Worm (Caenorhabditis elegans): Measurements from ENCODE around the gene F39F10.4.

F39F10.4 gene

ce11 chrX:16903619-16904018, at the start of gene F39F10.4:
Gene F39F10.4 (minus strand): TSS chrX:16903719.
- no peak for TF ChIP-seq cey-2 (tag; optimal IDR thresholded peaks at IDR 0.05; ENCODE audit: borderline replicate concordance, insufficient read depth)
- 0 out of 4 replicates have a peak, but pooled peaks of 1 of the 2 experiments have one; percentile 31 for TF ChIP-seq madf-5 (GFP tag; IDR thresholded peaks at IDR 0.05)
- TF ChIP-seq nhr-76 (tag; optimal IDR thresholded peaks at IDR 0.05) = no peak
- no peak for TF ChIP-seq unc-130 (GFP tag; optimal IDR thresholded peaks at IDR 0.05)
- TF ChIP-seq hmg-1.1 (GFP tag; IDR thresholded peaks at IDR 0.05) = no peak

- TF ChIP-seq nhr-28 (tag; optimal IDR thresholded peaks at IDR 0.05) (no peak), F49E8.2 (tag; optimal IDR thresholded peaks at IDR 0.05; ENCODE audit: borderline replicate concordance) (no peak), mxl-2 (GFP tag; conservative IDR thresholded peaks at IDR 0.05) (no peak), dve-1 (tag; optimal IDR thresholded peaks at IDR 0.05; ENCODE audit: insufficient read depth) (no peak), F26F4.8 (GFP tag; conservative IDR thresholded peaks at IDR 0.05) (no peak), spr-3 (GFP tag; optimal IDR thresholded peaks at IDR 0.05) (no peak), lin-13 (GFP tag; optimal IDR thresholded peaks at IDR 0.05) (no peak), zfp-3 (GFP tag; conservative IDR thresholded peaks at IDR 0.05) (no peak), T20F7.1 (GFP tag; optimal IDR thresholded peaks at IDR 0.05) (no peak), aly-2 (tag; optimal IDR thresholded peaks at IDR 0.05) (no peak), rbr-2 (tag; optimal IDR thresholded peaks at IDR 0.05) (no peak)
Measured at ce11 chrX:16952859-16953258, 49.3 kb upstream of the F39F10.4 start, which contains the start of gene F52G3.8. Gene F52G3.8 (minus strand): TSS chrX:16952959.

- TF ChIP-seq nhr-48 (tag; optimal IDR thresholded peaks at IDR 0.05) (no peak), hif-1 (tag; optimal IDR thresholded peaks at IDR 0.05) (peak in 1 of 2 experiments; percentile 37), ceh-20 (GFP tag; IDR thresholded peaks at IDR 0.05) (no peak), lin-29 (GFP tag; IDR thresholded peaks at IDR 0.05) (no peak), R02D3.7 (tag; optimal IDR thresholded peaks at IDR 0.05) (no peak), nhr-111 (GFP tag; optimal IDR thresholded peaks at IDR 0.05) (no peak), nhr-10 (tag; optimal IDR thresholded peaks at IDR 0.05) (no peak), aly-2 (tag; optimal IDR thresholded peaks at IDR 0.05) (no peak), Y105C5A.15 (GFP tag; IDR thresholded peaks at IDR 0.05) (no peak), F49E8.2 (tag; optimal IDR thresholded peaks at IDR 0.05; ENCODE audit: borderline replicate concordance) (no peak), zfp-3 (GFP tag; conservative IDR thresholded peaks at IDR 0.05) (peak; percentile 47; the same call in 1 of the 2 replicates), zfp-2 (tag; optimal IDR thresholded peaks at IDR 0.05) (no peak), nhr-25 (tag; optimal IDR thresholded peaks at IDR 0.05; ENCODE audit: borderline replicate concordance, insufficient read depth) (no peak), hmg-1.1 (GFP tag; IDR thresholded peaks at IDR 0.05) (no peak), mdl-1 (tag; optimal IDR thresholded peaks at IDR 0.05) (no peak), egl-43 (GFP tag; IDR thresholded peaks at IDR 0.05) (no peak), ama-1 (optimal IDR thresholded peaks at IDR 0.05) (peak; percentile 91), pqm-1 (tag; optimal IDR thresholded peaks at IDR 0.05) (no peak), jun-1 (tag; optimal IDR thresholded peaks at IDR 0.05) (no peak), lin-1 (GFP tag; IDR thresholded peaks at IDR 0.05) (no peak), snpc-1.2 (GFP tag; IDR thresholded peaks at IDR 0.05) (no peak), dpl-1 (GFP tag; optimal IDR thresholded peaks at IDR 0.05) (no peak), zip-11 (GFP tag; IDR thresholded peaks at IDR 0.05) (no peak), fkh-10 (GFP tag; optimal IDR thresholded peaks at IDR 0.05) (no peak), F10B5.3 (tag; optimal IDR thresholded peaks at IDR 0.05) (no peak), lin-15B (tag; optimal IDR thresholded peaks at IDR 0.05) (no peak), nhr-11 (tag; optimal IDR thresholded peaks at IDR 0.05) (no peak), unc-39 (tag; optimal IDR thresholded peaks at IDR 0.05) (no peak), unc-62 (GFP tag; optimal IDR thresholded peaks at IDR 0.05 in 1 of 2) (peak in 1 of 2 experiments; percentile 56), unc-62 (tag; optimal IDR thresholded peaks at IDR 0.05) (no peak), hlh-30 (tag; optimal IDR thresholded peaks at IDR 0.05; ENCODE audit: insufficient read depth) (no peak), D1046.2 (GFP tag; IDR thresholded peaks at IDR 0.05) (no peak), spr-1 (tag; optimal IDR thresholded peaks at IDR 0.05) (no peak)
Measured at ce11 chrX:16943934-16944914, 40.7 kb upstream of the F39F10.4 start.

Data from whole organism, L4 larva.